Worm (Caenorhabditis elegans): ENCODE measurements around the gene mob-2.

DNA sequence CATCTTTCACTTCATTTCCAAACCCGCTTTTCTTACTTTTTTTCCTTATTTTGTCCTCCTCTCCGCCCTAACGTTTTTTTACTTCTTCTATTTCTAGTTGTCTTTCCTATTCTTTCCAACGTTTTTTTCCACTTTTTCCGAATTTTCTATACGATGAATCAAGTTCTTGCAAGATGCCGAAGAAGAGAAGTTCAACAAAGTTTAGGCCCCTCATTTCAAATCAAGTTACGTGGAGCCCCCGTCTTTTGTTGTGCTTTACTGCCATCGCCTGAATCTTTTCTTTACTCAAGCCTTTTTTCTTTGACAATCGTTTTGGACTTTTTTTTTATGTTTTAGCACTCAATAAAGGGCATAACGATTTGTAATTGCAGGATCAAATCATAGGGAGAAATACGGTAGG, 31.5 kb upstream of the mob-2 start, which contains the start of gene unc-9:
- TF ChIP-seq dve-1 (tag; optimal IDR thresholded peaks at IDR 0.05): no peak
- TF ChIP-seq nhr-11 (tag; optimal IDR thresholded peaks at IDR 0.05): no peak
